Worm (Caenorhabditis elegans): Measurements from ENCODE around the gene pole-2.

Gene pole-2

ce11 chrIV:8724907-8725306, 38.5 kb upstream of the pole-2 start:
- TF ChIP-seq egrh-3 (GFP tag; IDR thresholded peaks at IDR 0.05) = no peak
- peak; percentile 87 for TF ChIP-seq madf-6 (GFP tag; IDR thresholded peaks at IDR 0.05)
- peak; percentile 59 for TF ChIP-seq xnd-1 (tag; optimal IDR thresholded peaks at IDR 0.05)
- TF ChIP-seq efl-1 (GFP tag; optimal IDR thresholded peaks at IDR 0.05) = peak; percentile 44
- peak; percentile 83 for TF ChIP-seq F33H1.4 (GFP tag; IDR thresholded peaks at IDR 0.05)
- 0 out of 2 replicates have a peak, but pooled peaks have one; percentile 35 for TF ChIP-seq D2030.7 (GFP tag; IDR thresholded peaks at IDR 0.05)
- TF ChIP-seq sea-2 (GFP tag; IDR thresholded peaks at IDR 0.05) = no peak
- TF ChIP-seq dpl-1 (GFP tag; optimal IDR thresholded peaks at IDR 0.05) = peak; percentile 22
- TF ChIP-seq madf-8 (GFP tag; conservative IDR thresholded peaks at IDR 0.05) = peak; percentile 82
- TF ChIP-seq lsl-1 (GFP tag; optimal IDR thresholded peaks at IDR 0.05) = peak; percentile 78
- no peak for TF ChIP-seq hlh-26 (GFP tag; conservative IDR thresholded peaks at IDR 0.05)

DNA sequence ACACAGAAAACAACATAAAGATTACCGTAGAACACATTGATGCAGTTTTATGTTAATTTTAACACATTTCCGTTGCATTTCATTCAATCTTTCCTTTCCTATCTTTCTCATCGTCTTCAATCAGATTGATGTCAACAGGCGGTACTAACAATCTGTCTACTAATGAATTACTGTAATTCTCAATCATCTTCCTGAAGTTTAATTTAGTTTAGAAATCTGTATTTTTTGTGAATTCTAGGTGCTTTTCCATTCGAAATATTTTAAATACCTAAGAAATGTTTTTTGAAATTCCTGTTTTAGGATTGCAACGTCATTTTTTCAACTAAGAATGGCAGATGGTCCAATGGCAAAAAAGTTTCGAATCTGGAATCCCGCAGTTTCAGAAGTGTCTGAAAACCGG, 37.3 kb upstream of the pole-2 start, which contains the start of gene F21D5.9:
F21D5.9 (plus strand) TSS at position 301 of the 400 bp plus-strand sequence.
- TF ChIP-seq lag-1 (GFP tag; IDR thresholded peaks at IDR 0.05) = no peak
- no peak for TF ChIP-seq hlh-26 (GFP tag; conservative IDR thresholded peaks at IDR 0.05)
- TF ChIP-seq Y79H2A.3 (GFP tag; conservative IDR thresholded peaks at IDR 0.05) = no peak
- TF ChIP-seq ama-1 (optimal IDR thresholded peaks at IDR 0.05) = no peak
- no peak for TF ChIP-seq ama-1 (GFP tag; optimal IDR thresholded peaks at IDR 0.05)
- TF ChIP-seq snpc-1.3 (tag; optimal IDR thresholded peaks at IDR 0.05; ENCODE audit: insufficient read depth) = no peak
- no peak for TF ChIP-seq bed-1 (GFP tag; IDR thresholded peaks at IDR 0.05)
- no peak for TF ChIP-seq lsl-1 (GFP tag; optimal IDR thresholded peaks at IDR 0.05)
- TF ChIP-seq Y56A3A.18 (GFP tag; IDR thresholded peaks at IDR 0.05) = no peak
- no peak for TF ChIP-seq ceh-58 (GFP tag; IDR thresholded peaks at IDR 0.05)
- TF ChIP-seq lin-26 (GFP tag; IDR thresholded peaks at IDR 0.05) = no peak
- TF ChIP-seq pha-4 (tag; optimal IDR thresholded peaks at IDR 0.05) = no peak
- no peak for TF ChIP-seq D2030.7 (GFP tag; IDR thresholded peaks at IDR 0.05)

DNA sequence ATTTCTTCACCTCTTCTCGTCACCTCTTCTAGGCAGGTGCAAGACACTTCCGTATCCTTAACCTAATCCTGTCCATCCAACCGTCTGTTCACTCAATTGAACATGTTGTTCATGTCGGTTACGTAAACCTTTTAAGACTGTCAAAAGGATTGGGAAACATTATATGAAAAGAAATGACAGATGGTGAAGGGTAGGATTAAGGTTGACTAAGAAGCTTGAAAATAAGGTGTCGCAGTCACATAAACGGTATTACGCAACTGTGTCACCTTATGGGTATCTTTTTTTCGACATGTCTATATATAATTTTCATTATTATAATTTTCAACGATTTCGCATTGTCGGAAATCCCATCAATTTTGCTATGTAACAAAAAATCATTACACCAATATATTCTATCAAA, 36.4 kb upstream of the pole-2 start:
- TF ChIP-seq hlh-26 (GFP tag; conservative IDR thresholded peaks at IDR 0.05) = no peak
- TF ChIP-seq bed-2 (GFP tag; IDR thresholded peaks at IDR 0.05) = no peak
- no peak for TF ChIP-seq ztf-22 (GFP tag; optimal IDR thresholded peaks at IDR 0.05)
- no peak for TF ChIP-seq ama-1 (optimal IDR thresholded peaks at IDR 0.05)
- no peak for TF ChIP-seq ama-1 (GFP tag; optimal IDR thresholded peaks at IDR 0.05)
- no peak for TF ChIP-seq rec-8 (tag; optimal IDR thresholded peaks at IDR 0.05)
- no peak for TF ChIP-seq nhr-27 (tag; optimal IDR thresholded peaks at IDR 0.05)
- TF ChIP-seq Y79H2A.3 (GFP tag; conservative IDR thresholded peaks at IDR 0.05) = no peak
- TF ChIP-seq ccch-3 (GFP tag; optimal IDR thresholded peaks at IDR 0.05) = no peak

- TF ChIP-seq ceh-100 (GFP tag; IDR thresholded peaks at IDR 0.05) (no peak), zfh-2 (GFP tag; conservative IDR thresholded peaks at IDR 0.05) (no peak), cebp-1 (GFP tag; IDR thresholded peaks at IDR 0.05) (no peak), cebp-1 (tag; optimal IDR thresholded peaks at IDR 0.05) (no peak), lin-35 (GFP tag; optimal IDR thresholded peaks at IDR 0.05) (no peak), F49E8.2 (tag; optimal IDR thresholded peaks at IDR 0.05; ENCODE audit: insufficient read depth) (no peak), B0019.2 (GFP tag; conservative IDR thresholded peaks at IDR 0.05) (no peak), hrde-1 (tag; optimal IDR thresholded peaks at IDR 0.05; ENCODE audit: borderline replicate concordance) (no peak), unc-62 (GFP tag; optimal IDR thresholded peaks at IDR 0.05) (no peak), zim-3 (tag; optimal IDR thresholded peaks at IDR 0.05) (no peak), unc-130 (GFP tag; optimal IDR thresholded peaks at IDR 0.05) (no peak), ztf-25 (GFP tag; IDR thresholded peaks at IDR 0.05) (no peak)
These were observed 31.7 kb upstream of the pole-2 start, which contains the start of gene H23L24.1 for ce11 chrIV:8718153-8718552. H23L24.1 (plus strand) TSS chrIV:8718453.

Measured in whole organism, young adult.